Worm (Caenorhabditis elegans): ENCODE results near the gene T13F2.6.
"Not testable (repeated sequence)": the region's sequence is repeated elsewhere in the genome, so short reads cannot be mapped to it uniquely, and the experiment has no call there.

ce11 chrIV:9767054-9767453 is 11.1 kb upstream of the T13F2.6 start, which contains the start of gene msp-79:
- TF ChIP-seq unc-62 (GFP tag; optimal IDR thresholded peaks at IDR 0.05); elt-1 (tag; optimal IDR thresholded peaks at IDR 0.05); nhr-28 (tag; optimal IDR thresholded peaks at IDR 0.05); mdl-1 (tag; optimal IDR thresholded peaks at IDR 0.05); ztf-11 (tag; optimal IDR thresholded peaks at IDR 0.05); ZK546.5 (tag; optimal IDR thresholded peaks at IDR 0.05); snpc-4 (tag; optimal IDR thresholded peaks at IDR 0.05); nhr-77 (tag; optimal IDR thresholded peaks at IDR 0.05); ceh-28 (tag; optimal IDR thresholded peaks at IDR 0.05); ceh-82 (tag; optimal IDR thresholded peaks at IDR 0.05); pqm-1 (tag; optimal IDR thresholded peaks at IDR 0.05); ama-1 (optimal IDR thresholded peaks at IDR 0.05); nhr-237 (tag; optimal IDR thresholded peaks at IDR 0.05): not testable (repeated sequence)

Measured in whole organism, L3 larva.